Worm (Caenorhabditis elegans) whole organism, mixed stage, embryonic: Measurements from ENCODE around the gene fbxa-56.

Experiments
- blmp-1 ChIP-seq: fragments of 150-350 bp; optimal IDR thresholded peaks from 2 replicates; lab custom pipeline; 2014; ENCODE audit warnings: missing biosample characterization, missing genetic modification characterization
- elt-3 ChIP-seq: fragments of 150-350 bp; optimal IDR thresholded peaks from 2 replicates; lab custom pipeline; 2014; ENCODE audit warnings: missing biosample characterization, missing genetic modification characterization
- flh-1 ChIP-seq: fragments of 200-800 bp; sonication (Bioruptor generic); optimal IDR thresholded peaks from 2 replicates; lab custom pipeline; 2018; ENCODE audit warnings: mild to moderate bottlenecking, missing genetic modification characterization, moderate library complexity, missing compliant biosample characterization
- mep-1 ChIP-seq: fragments of 150-350 bp; optimal IDR thresholded peaks from 2 replicates; lab custom pipeline; 2017; ENCODE audit warnings: missing biosample characterization, missing genetic modification reagents, missing genetic modification characterization, inconsistent platforms
- nhr-12 ChIP-seq: fragments of 150-350 bp; optimal IDR thresholded peaks from 2 replicates; lab custom pipeline; 2014; ENCODE audit warnings: missing biosample characterization, missing genetic modification characterization
- nhr-237 ChIP-seq: fragments of 150-350 bp; optimal IDR thresholded peaks from 2 replicates; lab custom pipeline; 2014; ENCODE audit warnings: missing biosample characterization, missing genetic modification characterization
- nhr-28 ChIP-seq: fragments of 150-350 bp; optimal IDR thresholded peaks from 2 replicates; lab custom pipeline; 2014; ENCODE audit warnings: missing biosample characterization, missing genetic modification characterization
- pha-4 ChIP-seq: fragments of 150-350 bp; optimal IDR thresholded peaks from 2 replicates; lab custom pipeline; 2018; ENCODE audit warnings: missing biosample characterization, missing genetic modification reagents, missing genetic modification characterization
- snpc-4 ChIP-seq: fragments of 150-350 bp; optimal IDR thresholded peaks from 2 replicates; lab custom pipeline; 2014; ENCODE audit warnings: missing biosample characterization, missing genetic modification characterization
- sptf-1 ChIP-seq: sonication (generic microtip); optimal IDR thresholded peaks from 2 replicates; lab custom pipeline; 2017; ENCODE audit warnings: mild to moderate bottlenecking, missing genetic modification characterization, moderate library complexity, missing compliant biosample characterization
- unc-120 ChIP-seq: sonication (generic microtip); optimal IDR thresholded peaks from 2 replicates; lab custom pipeline; 2017; ENCODE audit warnings: missing genetic modification characterization, missing compliant biosample characterization; ENCODE audit not compliant: poor library complexity, severe bottlenecking
- unc-39 ChIP-seq: fragments of 150-350 bp; optimal IDR thresholded peaks from 2 replicates; lab custom pipeline; 2014; ENCODE audit warnings: missing biosample characterization, missing genetic modification characterization
- unc-62 ChIP-seq: fragments of 150-350 bp; optimal IDR thresholded peaks from 2 replicates; lab custom pipeline; 2014; ENCODE audit warnings: missing biosample characterization, missing genetic modification reagents, missing genetic modification characterization
- ztf-11 ChIP-seq: fragments of 150-350 bp; optimal IDR thresholded peaks from 2 replicates; lab custom pipeline; 2014; ENCODE audit warnings: missing biosample characterization, missing genetic modification characterization

ce11 chrIII:970928-971327 lies 33.1 kb upstream of the fbxa-56 start:
- TF ChIP-seq ztf-11 = no peak
- no peak for TF ChIP-seq unc-120
- TF ChIP-seq nhr-237 (tag; lab: Kevin White, UChicago) = no peak
- TF ChIP-seq unc-62 (GFP tag; lab: Kevin White, UChicago) = no peak
- no peak for TF ChIP-seq unc-39
- TF ChIP-seq pha-4 (tag; lab: Kevin White, UChicago) = no peak
- no peak for TF ChIP-seq sptf-1 (tag; lab: Kevin White, UChicago)
- no peak for TF ChIP-seq mep-1
- no peak for TF ChIP-seq nhr-12
- TF ChIP-seq snpc-4 = no peak
- TF ChIP-seq elt-3 (tag; lab: Kevin White, UChicago) = no peak
- no peak for TF ChIP-seq flh-1 (GFP tag; lab: Kevin White, UChicago)
- no peak for TF ChIP-seq blmp-1 (tag; lab: Kevin White, UChicago)
- no peak for TF ChIP-seq nhr-28
